Fruit fly (Drosophila melanogaster) whole organism, embryonic: ENCODE results near the gene CG3088.

Experiments
- ATbp ChIP-seq: fragments of 200-800 bp; sonication (Bioruptor generic); optimal IDR thresholded peaks from 2 replicates; lab custom pipeline; 2017; ENCODE audit warnings: missing biosample characterization, mild to moderate bottlenecking, missing genetic modification characterization, missing genetic modification reagents
- CG10274 ChIP-seq: fragments of 200-800 bp; sonication (Bioruptor generic); optimal IDR thresholded peaks from 3 replicates; lab custom pipeline; 2017; ENCODE audit warnings: missing biosample characterization, mild to moderate bottlenecking, missing genetic modification characterization
- CG11695 ChIP-seq: fragments of 200-800 bp; sonication (Bioruptor generic); IDR thresholded peaks from 3 replicates; pipeline ENCODE4 v1.3.6; 2022; ENCODE audit warnings: missing biosample characterization, missing genetic modification characterization
- CG12391 ChIP-seq: fragments of 200-800 bp; sonication (Bioruptor generic); optimal IDR thresholded peaks from 3 replicates; lab custom pipeline; 2018; ENCODE audit warnings: missing biosample characterization, mild to moderate bottlenecking, missing genetic modification characterization, moderate library complexity
- CG12659 ChIP-seq: fragments of 200-800 bp; sonication (Bioruptor generic); optimal IDR thresholded peaks from 3 replicates; lab custom pipeline; 2017; ENCODE audit warnings: mild to moderate bottlenecking, missing biosample characterization, missing genetic modification reagents, missing genetic modification characterization
- CG17328 ChIP-seq: fragments of 200-800 bp; sonication (Bioruptor generic); IDR thresholded peaks from 2 replicates; pipeline ENCODE4 v1.3.6; 2022; ENCODE audit warnings: missing biosample characterization, missing genetic modification characterization
- CG18262 ChIP-seq: fragments of 200-800 bp; optimal IDR thresholded peaks from 3 replicates; lab custom pipeline; 2019; ENCODE audit warnings: missing biosample characterization, mild to moderate bottlenecking, missing genetic modification characterization, moderate library complexity
- CG18599 ChIP-seq: fragments of 200-800 bp; sonication (Bioruptor generic); optimal IDR thresholded peaks from 3 replicates; lab custom pipeline; 2017; ENCODE audit warnings: missing biosample characterization, missing genetic modification characterization, mild to moderate bottlenecking, moderate library complexity, missing genetic modification reagents
- CG30403 ChIP-seq: fragments of 200-800 bp; sonication (Bioruptor generic); optimal IDR thresholded peaks from 3 replicates; lab custom pipeline; 2016; ENCODE audit warnings: missing biosample characterization, missing genetic modification characterization
- CG4328 ChIP-seq: fragments of 200-800 bp; sonication (Bioruptor generic); optimal IDR thresholded peaks from 3 replicates; lab custom pipeline; 2017; ENCODE audit warnings: missing biosample characterization, missing genetic modification reagents, missing genetic modification characterization
- CG4820 ChIP-seq: fragments of 200-800 bp; sonication (Bioruptor generic); optimal IDR thresholded peaks from 3 replicates; lab custom pipeline; 2016; ENCODE audit warnings: missing biosample characterization, missing genetic modification characterization
- CG6272 ChIP-seq: fragments of 200-800 bp; sonication (Bioruptor generic); IDR thresholded peaks from 2 replicates; pipeline ENCODE4 v1.3.6; 2022; ENCODE audit warnings: missing biosample characterization, missing genetic modification characterization
- CG6689 ChIP-seq: fragments of 200-800 bp; sonication (Bioruptor generic); IDR thresholded peaks from 2 replicates; pipeline ENCODE4 v1.3.6; 2022; ENCODE audit warnings: missing biosample characterization, missing genetic modification characterization
- CG7556 ChIP-seq: fragments of 200-800 bp; sonication (Bioruptor generic); optimal IDR thresholded peaks from 2 replicates; lab custom pipeline; 2017; ENCODE audit warnings: missing biosample characterization, mild to moderate bottlenecking, missing genetic modification characterization
- CG8089 ChIP-seq: fragments of 200-800 bp; sonication (Bioruptor generic); optimal IDR thresholded peaks from 3 replicates; lab custom pipeline; 2016; ENCODE audit warnings: missing biosample characterization, missing genetic modification characterization
- CkIIα-i1 ChIP-seq: fragments of 200-800 bp; sonication (Bioruptor generic); IDR thresholded peaks from 2 replicates; pipeline ENCODE4 v1.3.6; 2022; ENCODE audit warnings: missing biosample characterization, missing genetic modification characterization
- D19A ChIP-seq: fragments of 200-800 bp; optimal IDR thresholded peaks from 3 replicates; lab custom pipeline; 2019; ENCODE audit warnings: missing biosample characterization, mild to moderate bottlenecking, missing genetic modification characterization, moderate library complexity
- HLH3B ChIP-seq: fragments of 200-800 bp; sonication (Bioruptor generic); IDR thresholded peaks from 2 replicates; pipeline ENCODE4 v1.3.6; 2022; ENCODE audit warnings: missing biosample characterization, missing genetic modification characterization
- HmgZ ChIP-seq: fragments of 200-800 bp; sonication (Bioruptor generic); optimal IDR thresholded peaks from 2 replicates; lab custom pipeline; 2018; ENCODE audit warnings: missing biosample characterization, mild to moderate bottlenecking, missing genetic modification characterization
- Hr3 ChIP-seq: fragments of 200-800 bp; sonication (Bioruptor generic); optimal IDR thresholded peaks from 3 replicates; lab custom pipeline; 2016; ENCODE audit warnings: missing biosample characterization, missing genetic modification characterization
- Hr51 ChIP-seq, 2 experiments: fragments of 200-800 bp; sonication (Bioruptor generic); optimal IDR thresholded peaks; 2 replicates in 1 of 2; 3 replicates in 1 of 2; lab custom pipeline; 2016 to 2018; ENCODE audit warnings: missing biosample characterization in 2 of 2, missing genetic modification characterization in 2 of 2, mild to moderate bottlenecking in 1 of 2, moderate library complexity in 1 of 2
- Ptx1 ChIP-seq: fragments of 200-800 bp; sonication (Bioruptor generic); IDR thresholded peaks from 2 replicates; pipeline ENCODE4 v1.3.6; 2022; ENCODE audit warnings: missing biosample characterization, missing genetic modification characterization
- Ravus ChIP-seq: fragments of 200-800 bp; sonication (Bioruptor generic); IDR thresholded peaks from 2 replicates; pipeline ENCODE4 v1.3.6; 2022; ENCODE audit warnings: missing biosample characterization, missing genetic modification characterization
- Side ChIP-seq: fragments of 200-800 bp; sonication (Bioruptor generic); optimal IDR thresholded peaks from 2 replicates; lab custom pipeline; 2016; ENCODE audit warnings: missing biosample characterization, missing genetic modification characterization
- Tbp ChIP-seq: fragments of >200 bp; optimal IDR thresholded peaks from 2 replicates; lab custom pipeline; 2018; ENCODE audit warnings: missing biosample characterization, missing genetic modification characterization
- Xbp1 ChIP-seq: fragments of 200-800 bp; sonication (Bioruptor generic); optimal IDR thresholded peaks from 3 replicates; lab custom pipeline; 2016; ENCODE audit warnings: missing biosample characterization, mild to moderate bottlenecking, missing genetic modification characterization
- ac ChIP-seq: fragments of 200-800 bp; sonication (Bioruptor generic); optimal IDR thresholded peaks from 3 replicates; lab custom pipeline; 2017; ENCODE audit warnings: missing biosample characterization, mild to moderate bottlenecking, missing genetic modification characterization
- bab2 ChIP-seq: fragments of 200-800 bp; sonication (Bioruptor generic); optimal IDR thresholded peaks from 2 replicates; lab custom pipeline; 2016; ENCODE audit warnings: missing biosample characterization, missing genetic modification characterization
- bsh ChIP-seq, 2 experiments: fragments of 200-800 bp; sonication (Bioruptor generic); optimal IDR thresholded peaks; 2 replicates each; lab custom pipeline; 2017 to 2018; ENCODE audit warnings: mild to moderate bottlenecking in 2 of 2, missing biosample characterization in 2 of 2, missing genetic modification characterization in 2 of 2, moderate library complexity in 1 of 2
- chif ChIP-seq, 2 experiments: fragments of 200-800 bp; sonication (Bioruptor generic); optimal IDR thresholded peaks; 3 replicates each; lab custom pipeline; 2016; ENCODE audit warnings: missing biosample characterization in 2 of 2, missing genetic modification characterization in 2 of 2
- chn ChIP-seq: fragments of 200-800 bp; sonication (Bioruptor generic); optimal IDR thresholded peaks from 2 replicates; lab custom pipeline; 2016; ENCODE audit warnings: missing biosample characterization, missing genetic modification characterization
- ci ChIP-seq: fragments of 200-800 bp; sonication (Bioruptor generic); IDR thresholded peaks from 3 replicates; pipeline ENCODE4 v1.3.6; 2022; ENCODE audit warnings: missing biosample characterization, missing genetic modification characterization
- dati ChIP-seq: fragments of 200-800 bp; sonication (Bioruptor generic); IDR thresholded peaks from 2 replicates; pipeline ENCODE4 v1.3.6; 2022; ENCODE audit warnings: missing biosample characterization, missing genetic modification characterization
- dimm ChIP-seq: fragments of 200-800 bp; sonication (Bioruptor generic); IDR thresholded peaks from 2 replicates; pipeline ENCODE4 v1.3.6; 2022; ENCODE audit warnings: missing biosample characterization, missing genetic modification characterization
- dpn ChIP-seq, 2 experiments: fragments of 200-800 bp; sonication (Bioruptor generic); optimal IDR thresholded peaks; 3 replicates each; lab custom pipeline; 2016; ENCODE audit warnings: missing biosample characterization in 2 of 2, missing genetic modification characterization in 2 of 2
- dysf ChIP-seq: fragments of 200-800 bp; sonication (Bioruptor generic); IDR thresholded peaks from 3 replicates; pipeline ENCODE4 v1.3.6; 2022; ENCODE audit warnings: missing biosample characterization, missing genetic modification characterization
- en ChIP-seq: fragments of 200-800 bp; sonication (Bioruptor generic); optimal IDR thresholded peaks from 2 replicates; lab custom pipeline; 2016; ENCODE audit warnings: missing biosample characterization, missing genetic modification characterization
- gfzf ChIP-seq: fragments of 200-800 bp; sonication (Bioruptor generic); optimal IDR thresholded peaks from 2 replicates; lab custom pipeline; 2016; ENCODE audit warnings: missing biosample characterization, mild to moderate bottlenecking, missing genetic modification characterization, moderate library complexity
- grn ChIP-seq: fragments of 200-800 bp; sonication (Bioruptor generic); optimal IDR thresholded peaks from 3 replicates; lab custom pipeline; 2017; ENCODE audit warnings: missing biosample characterization, missing genetic modification characterization
- gsb ChIP-seq: fragments of 200-800 bp; sonication (Bioruptor generic); IDR thresholded peaks from 2 replicates; pipeline ENCODE4 v1.3.6; 2022; ENCODE audit warnings: missing biosample characterization, missing genetic modification characterization
- hkb ChIP-seq, 2 experiments: fragments of 200-800 bp in 1 of 2; fragments of >200 bp in 1 of 2; sonication (Bioruptor generic) in 1 of 2; IDR thresholded peaks in 1 of 2; optimal IDR thresholded peaks in 1 of 2; 2 replicates each; pipeline versions ENCODE4 v1.3.6 to Lab custom; 2017 to 2022; ENCODE audit warnings: missing biosample characterization in 1 of 2, missing genetic modification characterization in 1 of 2
- kni ChIP-seq: fragments of 200-800 bp; sonication (Bioruptor generic); optimal IDR thresholded peaks from 3 replicates; lab custom pipeline; 2017; ENCODE audit warnings: mild to moderate bottlenecking, missing biosample characterization, missing genetic modification reagents, missing genetic modification characterization
- lola ChIP-seq, 3 experiments: fragments of >200 bp in 2 of 3; fragments of 200-800 bp in 1 of 3; sonication (Bioruptor generic) in 1 of 3; optimal IDR thresholded peaks; 2 replicates each; lab custom pipeline; 2017 to 2019; ENCODE audit warnings: missing biosample characterization in 3 of 3, missing genetic modification characterization in 3 of 3, mild to moderate bottlenecking in 1 of 3, moderate library complexity in 1 of 3
- nom ChIP-seq: fragments of 200-800 bp; sonication (Bioruptor generic); optimal IDR thresholded peaks from 2 replicates; lab custom pipeline; 2017; ENCODE audit warnings: missing biosample characterization, missing genetic modification characterization, mild to moderate bottlenecking, moderate library complexity, missing genetic modification reagents
- org-1 ChIP-seq: fragments of 200-800 bp; sonication (Bioruptor generic); optimal IDR thresholded peaks from 2 replicates; lab custom pipeline; 2017; ENCODE audit warnings: missing biosample characterization, missing genetic modification characterization
- repo ChIP-seq: fragments of 200-800 bp; sonication (Bioruptor generic); optimal IDR thresholded peaks from 2 replicates; lab custom pipeline; 2016; ENCODE audit warnings: missing biosample characterization, missing genetic modification characterization
- so ChIP-seq: fragments of 200-800 bp; sonication (Bioruptor generic); IDR thresholded peaks from 3 replicates; pipeline ENCODE4 v1.3.6; 2022; ENCODE audit warnings: missing biosample characterization, missing genetic modification characterization
- tgo ChIP-seq: fragments of 200-800 bp; sonication (Bioruptor generic); IDR thresholded peaks from 3 replicates; pipeline ENCODE4 v1.3.6; 2022; ENCODE audit warnings: missing biosample characterization, missing genetic modification characterization
- wor ChIP-seq: fragments of 200-800 bp; sonication (Bioruptor generic); IDR thresholded peaks from 2 replicates; pipeline ENCODE4 v1.3.6; 2022; ENCODE audit warnings: missing biosample characterization, missing genetic modification characterization
- zen2 ChIP-seq: fragments of 200-800 bp; sonication (Bioruptor generic); IDR thresholded peaks from 3 replicates; pipeline ENCODE4 v1.3.6; 2022; ENCODE audit warnings: missing biosample characterization, missing genetic modification characterization; ENCODE audit not compliant: partially characterized antibody

CG3088 gene

dm6 chr3L:9566849-9567248, 34.3 kb downstream of the CG3088 start (continued):
- TF ChIP-seq org-1 (GFP tag; lab: Kevin White, UChicago), result no peak
- peak; percentile 44 to 47 for TF ChIP-seq bsh (GFP tag; optimal IDR thresholded peaks at IDR 0.05; lab: Kevin White, UChicago)
- TF ChIP-seq dysf (GFP tag; lab: Robert Waterston, UW), result no peak
- peak; percentile 17 for TF ChIP-seq CG18262 (tag; lab: Kevin White, UChicago)
- TF ChIP-seq CG6272 (GFP tag; lab: Robert Waterston, UW), result no peak
- no peak for TF ChIP-seq ac (GFP tag; lab: Kevin White, UChicago)
- no peak for TF ChIP-seq kni (GFP tag; lab: Kevin White, UChicago)
- no peak for TF ChIP-seq chn (GFP tag; lab: Kevin White, UChicago)
- peak; percentile 28 for TF ChIP-seq ATbp (GFP tag; lab: Kevin White, UChicago)
- TF ChIP-seq Xbp1, result peak; percentile 42
- TF ChIP-seq CG12391 (tag; lab: Kevin White, UChicago), result no peak
- peak; percentile 39; the same call in 1 of the 3 replicates for TF ChIP-seq ci (GFP tag; lab: Robert Waterston, UW)
- no peak for TF ChIP-seq dati (GFP tag; lab: Robert Waterston, UW)
- TF ChIP-seq Hr51 (GFP tag; optimal IDR thresholded peaks at IDR 0.05; lab: Kevin White, UChicago), result peak in 1 of 2 experiments; percentile 36
- no peak for TF ChIP-seq CG8089 (GFP tag; lab: Kevin White, UChicago)
- TF ChIP-seq bab2 (GFP tag; lab: Kevin White, UChicago), result no peak
- no peak for TF ChIP-seq gfzf (GFP tag; lab: Kevin White, UChicago)
- TF ChIP-seq CG10274, result no peak
- no peak for TF ChIP-seq hkb (optimal IDR thresholded peaks at IDR 0.05; lab: Kevin White, UChicago)
- TF ChIP-seq hkb (GFP tag; IDR thresholded peaks at IDR 0.05; lab: Robert Waterston, UW), result peak; percentile 57
- TF ChIP-seq Tbp (GFP tag; lab: Kevin White, UChicago), result no peak
- peak; percentile 25 for TF ChIP-seq CG30403
- peak; percentile 58 for TF ChIP-seq CG17328 (GFP tag; lab: Robert Waterston, UW)
- no peak for TF ChIP-seq CG4328 (GFP tag; lab: Kevin White, UChicago)
- TF ChIP-seq Ptx1 (GFP tag; lab: Robert Waterston, UW), result peak; percentile 28; the same call in 1 of the 2 replicates
- TF ChIP-seq wor (GFP tag; lab: Robert Waterston, UW), result 0 out of 2 replicates have a peak, but pooled peaks have one; percentile 13
- TF ChIP-seq so, result 0 out of 3 replicates have a peak, but pooled peaks have one; percentile 48
- TF ChIP-seq CG12659, result peak; percentile 12
- peak in 1 of 2 experiments; percentile 17 for TF ChIP-seq dpn (GFP tag; optimal IDR thresholded peaks at IDR 0.05; lab: Kevin White, UChicago)
- no peak for TF ChIP-seq HLH3B (GFP tag; lab: Robert Waterston, UW)
- TF ChIP-seq en (GFP tag; lab: Kevin White, UChicago), result no peak
- TF ChIP-seq grn (GFP tag; lab: Kevin White, UChicago), result no peak
- peak; percentile 2 for TF ChIP-seq CG4820 (GFP tag; lab: Kevin White, UChicago)
- TF ChIP-seq HmgZ (tag; lab: Kevin White, UChicago), result no peak
- no peak for TF ChIP-seq nom (GFP tag; lab: Kevin White, UChicago)
- TF ChIP-seq lola (GFP tag; optimal IDR thresholded peaks at IDR 0.05; lab: Kevin White, UChicago), result no peak
- TF ChIP-seq gsb (GFP tag; lab: Robert Waterston, UW), result no peak
- no peak for TF ChIP-seq CkIIα-i1 (GFP tag; lab: Robert Waterston, UW)
- TF ChIP-seq CG7556 (GFP tag; lab: Kevin White, UChicago), result no peak
- peak; percentile 3 for TF ChIP-seq CG18599
- no peak for TF ChIP-seq repo (GFP tag; lab: Kevin White, UChicago)
- no peak for TF ChIP-seq Hr3 (GFP tag; lab: Kevin White, UChicago)
- no peak for TF ChIP-seq Side (GFP tag; lab: Kevin White, UChicago)
- TF ChIP-seq D19A, result no peak
- TF ChIP-seq dimm, result no peak
- 0 out of 2 replicates have a peak, but pooled peaks have one; percentile 12 for TF ChIP-seq CG6689 (GFP tag; lab: Robert Waterston, UW)
- TF ChIP-seq chif (GFP tag; optimal IDR thresholded peaks at IDR 0.05; lab: Kevin White, UChicago), result no peak
- TF ChIP-seq zen2, result no peak
- 0 out of 3 replicates have a peak, but pooled peaks have one; percentile 14 for TF ChIP-seq tgo (GFP tag; lab: Robert Waterston, UW)
- TF ChIP-seq Ravus (GFP tag; lab: Robert Waterston, UW), result no peak
- TF ChIP-seq CG11695, result 0 out of 3 replicates have a peak, but pooled peaks have one; percentile 39
